Worm (Caenorhabditis elegans) whole organism, young adult: ENCODE data around the gene Y116A8C.38.

Experiments
- B0261.1 ChIP-seq: sonication (generic microtip); optimal IDR thresholded peaks from 2 replicates; lab custom pipeline; 2016; ENCODE audit warnings: mild to moderate bottlenecking, missing genetic modification characterization, moderate library complexity, missing compliant biosample characterization
- F10E7.11 ChIP-seq: sonication (generic microtip); optimal IDR thresholded peaks from 2 replicates; lab custom pipeline; 2017; ENCODE audit warnings: mild to moderate bottlenecking, missing genetic modification characterization, moderate library complexity, missing compliant biosample characterization
- F57C9.4 ChIP-seq: sonication (generic microtip); optimal IDR thresholded peaks from 2 replicates; lab custom pipeline; 2017; ENCODE audit warnings: mild to moderate bottlenecking, missing genetic modification characterization, missing compliant biosample characterization
- ama-1 ChIP-seq, 3 experiments: fragments of 150-350 bp in 1 of 3; sonication (generic microtip) in 2 of 3; optimal IDR thresholded peaks; 2 replicates each; lab custom pipeline; 2014 to 2018; ENCODE audit warnings: missing biosample characterization in 2 of 3, missing genetic modification characterization in 2 of 3, missing genetic modification reagents in 2 of 3
- aptf-2 ChIP-seq: fragments of 200-800 bp; sonication (Bioruptor generic); conservative IDR thresholded peaks from 2 replicates; pipeline ENCODE4 v1.3.6; 2022; ENCODE audit warnings: missing genetic modification reagents, missing genetic modification characterization, missing compliant biosample characterization
- attf-6 ChIP-seq: fragments of 200-800 bp; sonication (Bioruptor generic); IDR thresholded peaks from 2 replicates; pipeline ENCODE4 v1.3.6; 2022; ENCODE audit warnings: missing genetic modification reagents, missing genetic modification characterization, missing compliant biosample characterization
- madf-10 ChIP-seq: sonication (generic microtip); optimal IDR thresholded peaks from 2 replicates; lab custom pipeline; 2016; ENCODE audit warnings: mild to moderate bottlenecking, missing genetic modification characterization, missing compliant biosample characterization
- madf-8 ChIP-seq: fragments of 200-800 bp; sonication (Bioruptor generic); conservative IDR thresholded peaks from 2 replicates; pipeline ENCODE4 v1.3.6; 2022; ENCODE audit warnings: missing genetic modification reagents, missing genetic modification characterization, missing compliant biosample characterization
- zfh-2 ChIP-seq: fragments of 200-800 bp; sonication (Bioruptor generic); conservative IDR thresholded peaks from 2 replicates; pipeline ENCODE4 v1.3.6; 2022; ENCODE audit warnings: missing genetic modification reagents, missing genetic modification characterization, missing compliant biosample characterization
- ztf-6 ChIP-seq: fragments of 200-800 bp; sonication (Bioruptor generic); IDR thresholded peaks from 2 replicates; pipeline ENCODE4 v1.3.6; 2022; ENCODE audit warnings: missing genetic modification reagents, missing genetic modification characterization, missing compliant biosample characterization

ce11 chrIV:17099113-17099512 lies 32.2 kb upstream of the Y116A8C.38 start:
- TF ChIP-seq B0261.1 (tag; lab: Kevin White, UChicago) (no peak), F57C9.4 (tag; lab: Kevin White, UChicago) (no peak), ama-1 (optimal IDR thresholded peaks at IDR 0.05; lab: Kevin White, UChicago) (no peak), ama-1 (GFP tag; optimal IDR thresholded peaks at IDR 0.05; lab: Kevin White, UChicago) (no peak), F10E7.11 (tag; lab: Kevin White, UChicago) (no peak), madf-10 (tag; lab: Kevin White, UChicago) (no peak), ztf-6 (GFP tag; lab: Robert Waterston, UW) (no peak), aptf-2 (GFP tag; lab: Robert Waterston, UW) (no peak), zfh-2 (GFP tag; lab: Robert Waterston, UW) (no peak), attf-6 (GFP tag; lab: Robert Waterston, UW) (no peak), madf-8 (GFP tag; lab: Robert Waterston, UW) (no peak)
